Worm (Caenorhabditis elegans) whole organism, L2 larva: ENCODE measurements around the gene srw-13.

Experiments used
- R02D3.7 ChIP-seq: fragments of 150-350 bp; optimal IDR thresholded peaks from 2 replicates; lab custom pipeline; 2014; ENCODE audit warnings: missing biosample characterization, missing genetic modification characterization
- Y55F3AM.14 ChIP-seq: fragments of 200-800 bp; sonication (Bioruptor generic); optimal IDR thresholded peaks from 2 replicates; lab custom pipeline; 2018; ENCODE audit warnings: mild to moderate bottlenecking, missing genetic modification characterization, missing compliant biosample characterization
- ZK546.5 ChIP-seq: sonication (generic microtip); optimal IDR thresholded peaks from 2 replicates; lab custom pipeline; 2017; ENCODE audit warnings: missing biosample characterization, missing genetic modification characterization
- alr-1 ChIP-seq: fragments of 150-350 bp; optimal IDR thresholded peaks from 2 replicates; lab custom pipeline; 2014; ENCODE audit warnings: missing biosample characterization, missing genetic modification characterization
- aly-2 ChIP-seq: fragments of 150-350 bp; optimal IDR thresholded peaks from 2 replicates; lab custom pipeline; 2014; ENCODE audit warnings: missing biosample characterization, missing genetic modification characterization
- blmp-1 ChIP-seq: sonication (generic microtip); optimal IDR thresholded peaks from 2 replicates; lab custom pipeline; 2017; ENCODE audit warnings: missing genetic modification characterization, mild to moderate bottlenecking, missing compliant biosample characterization, antibody characterized with exemption, moderate library complexity; ENCODE audit not compliant: insufficient read depth
- ceh-82 ChIP-seq: fragments of 150-350 bp; optimal IDR thresholded peaks from 2 replicates; lab custom pipeline; 2014; ENCODE audit warnings: missing biosample characterization, missing genetic modification characterization
- crh-2 ChIP-seq: sonication (generic microtip); optimal IDR thresholded peaks from 2 replicates; lab custom pipeline; 2017; ENCODE audit warnings: missing biosample characterization, missing genetic modification characterization
- dmd-4 ChIP-seq: sonication (generic microtip); optimal IDR thresholded peaks from 2 replicates; lab custom pipeline; 2017; ENCODE audit warnings: missing biosample characterization, missing genetic modification characterization
- egl-27 ChIP-seq: sonication (generic microtip); optimal IDR thresholded peaks from 3 replicates; lab custom pipeline; 2017; ENCODE audit warnings: missing biosample characterization, missing genetic modification reagents, missing genetic modification characterization
- elt-3 ChIP-seq: sonication (generic microtip); optimal IDR thresholded peaks from 2 replicates; lab custom pipeline; 2017; ENCODE audit warnings: missing biosample characterization, missing genetic modification characterization
- fos-1 ChIP-seq: fragments of 150-350 bp; optimal IDR thresholded peaks from 2 replicates; lab custom pipeline; 2014; ENCODE audit warnings: missing biosample characterization, missing genetic modification characterization
- lin-11 ChIP-seq: fragments of 150-350 bp; sonication (generic microtip); optimal IDR thresholded peaks from 2 replicates; lab custom pipeline; 2014; ENCODE audit warnings: missing biosample characterization, missing genetic modification characterization, inconsistent platforms, mixed read lengths
- lin-13 ChIP-seq: fragments of 150-350 bp; optimal IDR thresholded peaks from 2 replicates; lab custom pipeline; 2014; ENCODE audit warnings: missing biosample characterization, missing genetic modification reagents, missing genetic modification characterization
- lin-39 ChIP-seq: fragments of 150-350 bp; optimal IDR thresholded peaks from 2 replicates; lab custom pipeline; 2014; ENCODE audit warnings: missing biosample characterization, missing genetic modification reagents, missing genetic modification characterization
- lsy-2 ChIP-seq, 2 experiments: fragments of 150-350 bp in 1 of 2; sonication (generic microtip) in 1 of 2; optimal IDR thresholded peaks; 2 replicates each; lab custom pipeline; 2014 to 2017; ENCODE audit warnings: missing biosample characterization in 2 of 2, missing genetic modification characterization in 2 of 2
- mbf-1 ChIP-seq: sonication (generic microtip); optimal IDR thresholded peaks from 2 replicates; lab custom pipeline; 2017; ENCODE audit warnings: missing biosample characterization, missing genetic modification characterization
- mdl-1 ChIP-seq, 2 experiments: fragments of 150-350 bp in 1 of 2; sonication (generic microtip) in 1 of 2; optimal IDR thresholded peaks; 2 replicates each; lab custom pipeline; 2017; ENCODE audit warnings: missing biosample characterization in 2 of 2, missing genetic modification characterization in 2 of 2
- nhr-10 ChIP-seq: sonication (generic microtip); optimal IDR thresholded peaks from 2 replicates; lab custom pipeline; 2017; ENCODE audit warnings: missing biosample characterization, missing genetic modification characterization
- nhr-12 ChIP-seq: fragments of 150-350 bp; optimal IDR thresholded peaks from 2 replicates; lab custom pipeline; 2014; ENCODE audit warnings: missing biosample characterization, missing genetic modification characterization
- nhr-129 ChIP-seq: fragments of 150-350 bp; optimal IDR thresholded peaks from 2 replicates; lab custom pipeline; 2014; ENCODE audit warnings: missing biosample characterization, missing genetic modification characterization
- nhr-21 ChIP-seq: fragments of 150-350 bp; optimal IDR thresholded peaks from 2 replicates; lab custom pipeline; 2014; ENCODE audit warnings: missing biosample characterization, missing genetic modification characterization
- nhr-237 ChIP-seq: fragments of 150-350 bp; optimal IDR thresholded peaks from 2 replicates; lab custom pipeline; 2014; ENCODE audit warnings: missing biosample characterization, missing genetic modification characterization
- nhr-25 ChIP-seq: fragments of 150-350 bp; sonication (generic microtip); optimal IDR thresholded peaks from 3 replicates; lab custom pipeline; 2014; ENCODE audit warnings: missing biosample characterization, missing genetic modification characterization
- nhr-6 ChIP-seq: fragments of 150-350 bp; optimal IDR thresholded peaks from 2 replicates; lab custom pipeline; 2014; ENCODE audit warnings: missing biosample characterization, missing genetic modification characterization
- nhr-77 ChIP-seq: fragments of 150-350 bp; optimal IDR thresholded peaks from 2 replicates; lab custom pipeline; 2014; ENCODE audit warnings: missing biosample characterization, missing genetic modification characterization
- peb-1 ChIP-seq: fragments of 150-350 bp; optimal IDR thresholded peaks from 2 replicates; lab custom pipeline; 2014; ENCODE audit warnings: missing biosample characterization, missing genetic modification characterization
- sem-4 ChIP-seq: fragments of 150-350 bp; optimal IDR thresholded peaks from 2 replicates; lab custom pipeline; 2014; ENCODE audit warnings: missing biosample characterization, missing genetic modification reagents, missing genetic modification characterization
- skn-1 ChIP-seq: sonication (generic microtip); optimal IDR thresholded peaks from 2 replicates; lab custom pipeline; 2017; ENCODE audit warnings: missing biosample characterization, missing genetic modification characterization
- sma-3 ChIP-seq: sonication (generic microtip); optimal IDR thresholded peaks from 2 replicates; lab custom pipeline; 2016; ENCODE audit warnings: missing genetic modification reagents, missing genetic modification characterization, missing compliant biosample characterization
- sma-9 ChIP-seq, 2 experiments: fragments of 150-350 bp in 1 of 2; sonication (generic microtip) in 1 of 2; optimal IDR thresholded peaks; 2 replicates each; lab custom pipeline; 2014 to 2016; ENCODE audit warnings: missing genetic modification characterization in 2 of 2, mild to moderate bottlenecking in 1 of 2, missing biosample characterization in 1 of 2, missing compliant biosample characterization in 1 of 2, missing genetic modification reagents in 1 of 2, moderate library complexity in 1 of 2
- snpc-4 ChIP-seq: fragments of 150-350 bp; optimal IDR thresholded peaks from 2 replicates; lab custom pipeline; 2014; ENCODE audit warnings: missing biosample characterization, missing genetic modification characterization
- unc-39 ChIP-seq: fragments of 150-350 bp; optimal IDR thresholded peaks from 2 replicates; lab custom pipeline; 2014; ENCODE audit warnings: missing biosample characterization, missing genetic modification characterization
- unc-55 ChIP-seq: fragments of 150-350 bp; sonication (generic microtip); optimal IDR thresholded peaks from 3 replicates; lab custom pipeline; 2014; ENCODE audit warnings: missing biosample characterization, missing genetic modification reagents, missing genetic modification characterization
- unc-62 ChIP-seq: fragments of 150-350 bp; optimal IDR thresholded peaks from 2 replicates; lab custom pipeline; 2014; ENCODE audit warnings: missing biosample characterization, missing genetic modification reagents, missing genetic modification characterization
- ztf-1 ChIP-seq: fragments of 200-800 bp; sonication (Bioruptor generic); conservative IDR thresholded peaks from 2 replicates; pipeline ENCODE4 v1.3.6; 2022; ENCODE audit warnings: missing genetic modification characterization, missing compliant biosample characterization
- ztf-11 ChIP-seq: sonication (generic microtip); optimal IDR thresholded peaks from 2 replicates; lab custom pipeline; 2017; ENCODE audit warnings: missing biosample characterization, missing genetic modification characterization

The srw-13 gene

DNA sequence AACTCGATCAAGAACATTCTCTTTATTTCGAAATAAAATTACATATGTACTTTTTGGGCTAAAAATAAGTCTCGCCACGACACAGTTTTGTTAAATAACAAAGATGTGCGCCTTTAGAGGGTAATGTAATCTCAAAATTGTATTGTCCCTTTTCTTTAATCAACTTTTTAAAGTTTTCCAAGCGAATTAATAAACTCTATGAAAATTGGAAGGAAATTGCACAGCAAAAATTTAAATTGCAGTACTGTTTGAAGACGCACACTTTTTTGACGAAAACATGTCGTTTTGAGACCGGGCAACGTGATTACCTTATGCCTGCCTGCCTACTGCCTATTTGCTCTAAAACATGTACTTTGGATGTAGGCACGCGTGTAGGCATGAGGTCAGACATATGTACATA is 40.3 kb upstream of the srw-13 start:
- TF ChIP-seq lin-39 (tag; lab: Kevin White, UChicago) (no peak), Y55F3AM.14 (GFP tag; lab: Kevin White, UChicago) (no peak), aly-2 (no peak), skn-1 (tag; lab: Kevin White, UChicago) (no peak), ZK546.5 (tag; lab: Kevin White, UChicago) (no peak), ceh-82 (tag; lab: Kevin White, UChicago) (no peak)

DNA sequence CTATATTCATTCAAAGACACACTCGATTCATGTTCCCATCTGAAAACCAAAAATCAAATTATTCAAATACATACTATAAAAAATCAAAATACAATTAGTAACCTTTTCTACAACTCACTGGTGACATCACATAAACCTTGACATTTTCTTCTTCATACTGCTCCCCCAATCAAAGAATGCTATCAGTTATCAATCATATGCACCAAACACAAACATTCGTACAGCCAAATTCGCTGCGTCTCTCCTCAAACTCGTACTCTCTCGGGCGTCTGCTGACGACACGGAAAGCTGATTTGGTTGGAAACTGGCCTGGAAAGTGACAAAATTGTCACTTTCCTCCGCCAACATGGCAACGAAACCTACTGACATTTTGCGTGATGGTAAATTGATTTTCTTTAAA is 39.9 kb upstream of the srw-13 start, which contains the start of gene plc-2:
Gene plc-2 (plus strand): TSS at position 196 of the 400 bp plus-strand sequence.
- TF ChIP-seq crh-2 (tag; lab: Kevin White, UChicago) (peak; percentile 18), ztf-1 (GFP tag; lab: Robert Waterston, UW) (no peak), unc-62 (GFP tag; lab: Kevin White, UChicago) (no peak), mbf-1 (tag; lab: Kevin White, UChicago) (no peak), fos-1 (tag; lab: Kevin White, UChicago) (peak; percentile 76), nhr-10 (no peak), dmd-4 (tag; lab: Kevin White, UChicago) (no peak), sma-9 (GFP tag; optimal IDR thresholded peaks at IDR 0.05; lab: Kevin White, UChicago) (no peak), sma-9 (tag; optimal IDR thresholded peaks at IDR 0.05; lab: Kevin White, UChicago) (no peak), nhr-237 (tag; lab: Kevin White, UChicago) (no peak), nhr-25 (tag; lab: Kevin White, UChicago) (no peak), R02D3.7 (no peak), nhr-12 (tag; lab: Kevin White, UChicago) (no peak), lin-11 (tag; lab: Kevin White, UChicago) (no peak), aly-2 (no peak), snpc-4 (tag; lab: Kevin White, UChicago) (no peak), unc-55 (no peak), unc-39 (no peak), nhr-77 (no peak)

DNA sequence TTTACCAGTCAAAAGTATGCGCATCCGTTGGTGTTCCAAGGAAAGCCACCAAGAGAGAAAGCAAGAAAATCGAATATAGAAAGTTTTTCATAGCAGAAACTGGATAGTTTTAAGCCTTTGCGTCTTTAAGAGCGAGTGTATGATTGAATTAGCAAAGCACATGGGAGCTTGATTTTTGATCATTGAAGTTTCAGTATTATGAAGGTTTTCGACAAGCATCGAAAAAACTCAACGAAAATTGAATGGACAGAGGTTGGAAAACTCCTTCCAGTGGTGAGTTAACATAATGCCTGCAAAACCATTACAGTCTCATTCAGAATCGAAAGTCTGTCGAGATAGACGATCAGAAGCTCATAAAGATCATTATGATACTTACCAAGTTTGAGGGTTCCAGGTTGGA is 38.4 kb upstream of the srw-13 start, which contains the start of gene Y75B12B.13:
Gene Y75B12B.13 (minus strand): TSS at position 101 of the 400 bp plus-strand sequence.
- TF ChIP-seq crh-2 (tag; lab: Kevin White, UChicago) (no peak), mdl-1 (tag; optimal IDR thresholded peaks at IDR 0.05; lab: Kevin White, UChicago) (no peak), nhr-129 (no peak), peb-1 (no peak), unc-39 (no peak), ceh-82 (tag; lab: Kevin White, UChicago) (no peak), dmd-4 (tag; lab: Kevin White, UChicago) (no peak), mbf-1 (tag; lab: Kevin White, UChicago) (no peak), nhr-6 (no peak), sma-3 (GFP tag; lab: Kevin White, UChicago) (no peak), egl-27 (tag; lab: Kevin White, UChicago) (no peak), aly-2 (no peak), lin-13 (GFP tag; lab: Kevin White, UChicago) (no peak), nhr-21 (tag; lab: Kevin White, UChicago) (no peak), unc-62 (GFP tag; lab: Kevin White, UChicago) (no peak)

DNA sequence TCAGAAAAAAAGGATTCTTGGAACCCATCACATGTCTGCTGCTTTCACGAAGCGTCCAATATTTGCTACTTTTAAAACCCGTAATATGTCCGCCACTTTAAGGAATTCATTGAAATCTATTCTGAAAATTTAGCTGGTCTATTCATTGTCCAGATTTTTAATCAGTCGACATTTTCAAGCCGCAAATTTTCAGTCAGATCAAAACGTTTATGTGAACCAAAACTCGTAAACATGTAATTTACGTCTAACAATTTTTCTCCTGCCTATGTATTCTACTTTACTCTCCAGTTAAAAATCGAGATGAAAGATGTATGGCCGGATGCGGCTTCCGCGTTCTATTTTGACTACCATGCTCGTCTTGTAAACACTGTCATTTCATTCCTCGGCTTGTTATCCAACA is 34.3 kb upstream of the srw-13 start, which contains the start of gene srw-1:
Gene srw-1 (plus strand): TSS at position 301 of the 400 bp plus-strand sequence.
- no peak for TF ChIP-seq nhr-77
- no peak for TF ChIP-seq dmd-4 (tag; lab: Kevin White, UChicago)
- no peak for TF ChIP-seq nhr-21 (tag; lab: Kevin White, UChicago)
- TF ChIP-seq nhr-6: no peak
- TF ChIP-seq sem-4 (tag; lab: Kevin White, UChicago): no peak
- no peak for TF ChIP-seq fos-1 (tag; lab: Kevin White, UChicago)
- TF ChIP-seq alr-1 (tag; lab: Kevin White, UChicago): no peak
- no peak for TF ChIP-seq mdl-1 (tag; optimal IDR thresholded peaks at IDR 0.05; lab: Kevin White, UChicago)
- no peak for TF ChIP-seq skn-1 (tag; lab: Kevin White, UChicago)
- no peak for TF ChIP-seq crh-2 (tag; lab: Kevin White, UChicago)

DNA sequence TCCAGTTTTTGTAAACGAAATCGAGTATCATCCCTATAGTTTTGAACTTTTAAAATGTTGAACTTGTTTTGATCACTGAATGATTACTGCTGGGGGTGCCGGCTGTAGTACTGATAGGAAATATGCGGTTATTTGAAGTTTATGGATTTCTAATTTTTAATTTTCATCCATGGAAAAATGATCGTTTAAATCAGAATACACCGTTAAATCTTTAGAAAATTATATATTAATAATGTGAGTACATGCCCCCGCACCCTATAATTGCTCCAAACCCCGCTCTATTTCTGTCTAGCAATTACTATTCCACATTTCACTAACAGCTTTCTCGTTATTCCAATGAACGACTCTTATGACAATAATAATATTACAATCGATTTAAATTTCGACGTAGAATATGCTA is 32.5 kb upstream of the srw-13 start, which contains the start of gene Y75B12B.10:
Gene Y75B12B.10 (plus strand): TSS at position 301 of the 400 bp plus-strand sequence.
- no peak for TF ChIP-seq blmp-1 (tag; lab: Kevin White, UChicago)
- no peak for TF ChIP-seq fos-1 (tag; lab: Kevin White, UChicago)
- no peak for TF ChIP-seq nhr-25 (tag; lab: Kevin White, UChicago)
- no peak for TF ChIP-seq unc-62 (GFP tag; lab: Kevin White, UChicago)
- no peak for TF ChIP-seq lsy-2 (tag; optimal IDR thresholded peaks at IDR 0.05; lab: Kevin White, UChicago)
- no peak for TF ChIP-seq elt-3 (tag; lab: Kevin White, UChicago)
- TF ChIP-seq skn-1 (tag; lab: Kevin White, UChicago): no peak
- TF ChIP-seq ztf-11 (tag; lab: Kevin White, UChicago): no peak
